In genomic region chrX:13768562-13768961, ce11 we compare ENCODE assay signal across 4 worm cellular contexts.
A peak's percentile ranks its signal among the peaks of the same experiment; 100 is the strongest.
TF ChIP-seq lines count a peak whose summit lies in the region.

No protein-coding gene starts in this region.

TF ChIP-seq in whole organism, L1 larva, 84 proteins besides CTCF, POLR2A, EP300 and RAD21 (continued from another document):
- TF ChIP-seq fkh-8 (tag; optimal IDR thresholded peaks at IDR 0.05; lab: Kevin White, UChicago) (peak; percentile 81), jun-1 (tag; optimal IDR thresholded peaks at IDR 0.05; lab: Kevin White, UChicago) (no peak), lin-13 (GFP tag; optimal IDR thresholded peaks at IDR 0.05; lab: Kevin White, UChicago) (peak; percentile 0), isw-1 (GFP tag; IDR thresholded peaks at IDR 0.05; lab: Robert Waterston, UW) (peak; percentile 19; the same call in 1 of the 2 replicates), rnt-1 (tag; optimal IDR thresholded peaks at IDR 0.05; lab: Kevin White, UChicago) (peak; percentile 18), fkh-10 (GFP tag; optimal IDR thresholded peaks at IDR 0.05; lab: Kevin White, UChicago) (peak; percentile 88), ceh-8 (GFP tag; optimal IDR thresholded peaks at IDR 0.05; lab: Kevin White, UChicago) (peak; percentile 12), pag-3 (tag; optimal IDR thresholded peaks at IDR 0.05; lab: Kevin White, UChicago; ENCODE audit: borderline replicate concordance, insufficient read depth) (no peak), tlp-1 (tag; optimal IDR thresholded peaks at IDR 0.05; lab: Kevin White, UChicago) (no peak), ces-1 (GFP tag; optimal IDR thresholded peaks at IDR 0.05; lab: Kevin White, UChicago) (peak; percentile 8), mdl-1 (tag; optimal IDR thresholded peaks at IDR 0.05; lab: Kevin White, UChicago) (peak in 1 of 2 experiments; percentile 0), fos-1 (tag; optimal IDR thresholded peaks at IDR 0.05; lab: Kevin White, UChicago) (peak; percentile 7), lin-14 (GFP tag; optimal IDR thresholded peaks at IDR 0.05; lab: Kevin White, UChicago) (peak; percentile 93), blmp-1 (tag; optimal IDR thresholded peaks at IDR 0.05; lab: Kevin White, UChicago) (peak; percentile 3), ztf-4 (tag; optimal IDR thresholded peaks at IDR 0.05; lab: Kevin White, UChicago) (peak; percentile 39), lsy-2 (tag; optimal IDR thresholded peaks at IDR 0.05; lab: Kevin White, UChicago) (peak; percentile 14 to 61), tbx-2 (tag; optimal IDR thresholded peaks at IDR 0.05; lab: Kevin White, UChicago) (peak; percentile 64), nhr-47 (tag; optimal IDR thresholded peaks at IDR 0.05; lab: Kevin White, UChicago) (peak; percentile 50), zag-1 (tag; optimal IDR thresholded peaks at IDR 0.05; lab: Kevin White, UChicago) (peak; percentile 63), snu-23 (GFP tag; optimal IDR thresholded peaks at IDR 0.05; lab: Kevin White, UChicago) (peak; percentile 16), vab-15 (tag; optimal IDR thresholded peaks at IDR 0.05; lab: Kevin White, UChicago) (no peak), efl-1 (optimal IDR thresholded peaks at IDR 0.05; lab: Kevin White, UChicago) (peak; percentile 7 to 21), efl-1 (GFP tag; optimal IDR thresholded peaks at IDR 0.05 in 1 of 2; lab: Kevin White, UChicago) (no peak), nhr-76 (tag; optimal IDR thresholded peaks at IDR 0.05; lab: Kevin White, UChicago) (no peak), egl-27 (tag; optimal IDR thresholded peaks at IDR 0.05; lab: Kevin White, UChicago) (peak in 1 of 2 experiments; percentile 4), elt-3 (tag; optimal IDR thresholded peaks at IDR 0.05; lab: Kevin White, UChicago) (no peak), nhr-20 (tag; optimal IDR thresholded peaks at IDR 0.05; lab: Kevin White, UChicago) (peak; percentile 21), lin-35 (GFP tag; optimal IDR thresholded peaks at IDR 0.05; lab: Kevin White, UChicago) (no peak), F16B12.6 (tag; optimal IDR thresholded peaks at IDR 0.05; lab: Kevin White, UChicago) (no peak)
TF ChIP-seq in whole organism, L1 larva: peak in this region for 28.

TF ChIP-seq in whole organism, L2 larva, 48 proteins besides CTCF, POLR2A, EP300 and RAD21 (continued from another document):
- TF ChIP-seq zag-1 (tag; optimal IDR thresholded peaks at IDR 0.05; lab: Kevin White, UChicago) (peak; percentile 80), nhr-23 (tag; optimal IDR thresholded peaks at IDR 0.05; lab: Kevin White, UChicago) (no peak), lin-13 (GFP tag; optimal IDR thresholded peaks at IDR 0.05; lab: Kevin White, UChicago) (peak; percentile 36), ama-1 (optimal IDR thresholded peaks at IDR 0.05; lab: Kevin White, UChicago) (peak; percentile 27), ztf-1 (GFP tag; conservative IDR thresholded peaks at IDR 0.05; lab: Robert Waterston, UW) (no peak), ceh-82 (tag; optimal IDR thresholded peaks at IDR 0.05; lab: Kevin White, UChicago) (no peak), F13H6.1 (tag; optimal IDR thresholded peaks at IDR 0.05; lab: Kevin White, UChicago) (peak; percentile 48), nhr-77 (tag; optimal IDR thresholded peaks at IDR 0.05; lab: Kevin White, UChicago) (no peak), sem-4 (tag; optimal IDR thresholded peaks at IDR 0.05; lab: Kevin White, UChicago) (peak; percentile 14), blmp-1 (tag; optimal IDR thresholded peaks at IDR 0.05; lab: Kevin White, UChicago; ENCODE audit: insufficient read depth) (no peak), nhr-12 (tag; optimal IDR thresholded peaks at IDR 0.05; lab: Kevin White, UChicago) (no peak), mab-5 (tag; optimal IDR thresholded peaks at IDR 0.05; lab: Kevin White, UChicago) (no peak), nhr-237 (tag; optimal IDR thresholded peaks at IDR 0.05; lab: Kevin White, UChicago) (no peak), peb-1 (tag; optimal IDR thresholded peaks at IDR 0.05; lab: Kevin White, UChicago) (no peak), ceh-16 (tag; optimal IDR thresholded peaks at IDR 0.05; lab: Kevin White, UChicago) (no peak), dmd-4 (tag; optimal IDR thresholded peaks at IDR 0.05; lab: Kevin White, UChicago) (no peak), crh-2 (tag; optimal IDR thresholded peaks at IDR 0.05; lab: Kevin White, UChicago) (peak; percentile 84), nhr-6 (tag; optimal IDR thresholded peaks at IDR 0.05; lab: Kevin White, UChicago) (peak; percentile 54), unc-39 (tag; optimal IDR thresholded peaks at IDR 0.05; lab: Kevin White, UChicago) (no peak), fos-1 (tag; optimal IDR thresholded peaks at IDR 0.05; lab: Kevin White, UChicago) (no peak), nhr-129 (tag; optimal IDR thresholded peaks at IDR 0.05; lab: Kevin White, UChicago) (peak; percentile 35), skn-1 (tag; optimal IDR thresholded peaks at IDR 0.05; lab: Kevin White, UChicago) (no peak), nhr-11 (tag; optimal IDR thresholded peaks at IDR 0.05; lab: Kevin White, UChicago) (no peak), alr-1 (tag; optimal IDR thresholded peaks at IDR 0.05; lab: Kevin White, UChicago) (no peak), egl-27 (tag; optimal IDR thresholded peaks at IDR 0.05; lab: Kevin White, UChicago) (peak; percentile 71), ztf-4 (tag; optimal IDR thresholded peaks at IDR 0.05; lab: Kevin White, UChicago) (peak; percentile 47), unc-55 (GFP tag; optimal IDR thresholded peaks at IDR 0.05; lab: Kevin White, UChicago) (peak; percentile 95), ztf-11 (tag; optimal IDR thresholded peaks at IDR 0.05; lab: Kevin White, UChicago) (no peak), snpc-4 (tag; optimal IDR thresholded peaks at IDR 0.05; lab: Kevin White, UChicago) (no peak), elt-3 (tag; optimal IDR thresholded peaks at IDR 0.05; lab: Kevin White, UChicago) (no peak), sma-9 (GFP tag; optimal IDR thresholded peaks at IDR 0.05; lab: Kevin White, UChicago) (peak; percentile 80), sma-9 (tag; optimal IDR thresholded peaks at IDR 0.05; lab: Kevin White, UChicago) (no peak), elt-1 (tag; optimal IDR thresholded peaks at IDR 0.05; lab: Kevin White, UChicago) (no peak), mdl-1 (tag; optimal IDR thresholded peaks at IDR 0.05; lab: Kevin White, UChicago) (peak in 1 of 2 experiments; percentile 42), gmeb-1 (tag; optimal IDR thresholded peaks at IDR 0.05; lab: Kevin White, UChicago) (no peak)

TF ChIP-seq in whole organism, L3 larva, 47 proteins besides CTCF, POLR2A, EP300 and RAD21 (continued from another document):
- no peak for TF ChIP-seq snpc-4 (tag; optimal IDR thresholded peaks at IDR 0.05; lab: Kevin White, UChicago)
- TF ChIP-seq ztf-4 (tag; optimal IDR thresholded peaks at IDR 0.05; lab: Kevin White, UChicago), result no peak
- no peak for TF ChIP-seq skn-1 (tag; optimal IDR thresholded peaks at IDR 0.05; lab: Kevin White, UChicago)
- no peak for TF ChIP-seq hmg-11 (tag; optimal IDR thresholded peaks at IDR 0.05; lab: Kevin White, UChicago)
- no peak for TF ChIP-seq nhr-77 (tag; optimal IDR thresholded peaks at IDR 0.05; lab: Kevin White, UChicago)
- no peak for TF ChIP-seq mdl-1 (tag; optimal IDR thresholded peaks at IDR 0.05; lab: Kevin White, UChicago)
- TF ChIP-seq nhr-28 (tag; optimal IDR thresholded peaks at IDR 0.05; lab: Kevin White, UChicago), result no peak
- TF ChIP-seq tbx-2 (tag; optimal IDR thresholded peaks at IDR 0.05; lab: Kevin White, UChicago), result peak; percentile 49

TF ChIP-seq in whole organism, L4 larva, 104 proteins besides CTCF, POLR2A, EP300 and RAD21 (continued from another document and continues in another):
- TF ChIP-seq unc-130 (GFP tag; optimal IDR thresholded peaks at IDR 0.05; lab: Kevin White, UChicago) (no peak), lin-1 (GFP tag; IDR thresholded peaks at IDR 0.05; lab: Robert Waterston, UW) (no peak), ZK546.5 (tag; optimal IDR thresholded peaks at IDR 0.05; lab: Kevin White, UChicago) (no peak), R02D3.7 (tag; optimal IDR thresholded peaks at IDR 0.05; lab: Kevin White, UChicago) (no peak), gei-8 (GFP tag; optimal IDR thresholded peaks at IDR 0.05; lab: Kevin White, UChicago) (no peak), nhr-11 (tag; optimal IDR thresholded peaks at IDR 0.05; lab: Kevin White, UChicago) (no peak), nhr-25 (tag; optimal IDR thresholded peaks at IDR 0.05; lab: Kevin White, UChicago; ENCODE audit: borderline replicate concordance, insufficient read depth) (no peak), Y105C5A.15 (GFP tag; IDR thresholded peaks at IDR 0.05; lab: Robert Waterston, UW) (no peak), Y5F2A.4 (GFP tag; optimal IDR thresholded peaks at IDR 0.05; lab: Kevin White, UChicago) (no peak), jun-1 (tag; optimal IDR thresholded peaks at IDR 0.05; lab: Kevin White, UChicago) (no peak), mep-1 (tag; optimal IDR thresholded peaks at IDR 0.05; lab: Kevin White, UChicago) (peak; percentile 47), nhr-42 (GFP tag; IDR thresholded peaks at IDR 0.05; lab: Robert Waterston, UW) (no peak), zag-1 (tag; optimal IDR thresholded peaks at IDR 0.05; lab: Kevin White, UChicago) (no peak), hmg-1.1 (GFP tag; IDR thresholded peaks at IDR 0.05; lab: Robert Waterston, UW) (0 out of 2 replicates have a peak, but pooled peaks have one; percentile 34), snpc-4 (tag; optimal IDR thresholded peaks at IDR 0.05; lab: Kevin White, UChicago) (no peak), unc-39 (tag; optimal IDR thresholded peaks at IDR 0.05; lab: Kevin White, UChicago) (no peak), sdz-12 (GFP tag; optimal IDR thresholded peaks at IDR 0.05; lab: Kevin White, UChicago) (no peak), lir-3 (tag; optimal IDR thresholded peaks at IDR 0.05; lab: Kevin White, UChicago) (no peak), hif-1 (tag; optimal IDR thresholded peaks at IDR 0.05; lab: Kevin White, UChicago) (no peak), dmd-6 (GFP tag; IDR thresholded peaks at IDR 0.05; lab: Robert Waterston, UW) (peak; percentile 44), D1046.2 (GFP tag; IDR thresholded peaks at IDR 0.05; lab: Robert Waterston, UW) (no peak), egl-43 (GFP tag; IDR thresholded peaks at IDR 0.05; lab: Robert Waterston, UW) (no peak), ctbp-1 (GFP tag; IDR thresholded peaks at IDR 0.05; lab: Robert Waterston, UW) (peak; percentile 56), rbr-2 (tag; optimal IDR thresholded peaks at IDR 0.05; lab: Kevin White, UChicago) (peak; percentile 18), zip-11 (GFP tag; IDR thresholded peaks at IDR 0.05; lab: Robert Waterston, UW) (no peak), vab-7 (GFP tag; IDR thresholded peaks at IDR 0.05; lab: Robert Waterston, UW) (no peak), ceh-20 (GFP tag; IDR thresholded peaks at IDR 0.05; lab: Robert Waterston, UW) (no peak), lsy-2 (tag; optimal IDR thresholded peaks at IDR 0.05; lab: Kevin White, UChicago) (peak; percentile 32 to 64), mxl-3 (GFP tag; optimal IDR thresholded peaks at IDR 0.05; lab: Kevin White, UChicago) (peak; percentile 7), ama-1 (optimal IDR thresholded peaks at IDR 0.05; lab: Kevin White, UChicago) (peak; percentile 16), hlh-11 (tag; optimal IDR thresholded peaks at IDR 0.05; lab: Kevin White, UChicago) (peak; percentile 22), mxl-2 (GFP tag; conservative IDR thresholded peaks at IDR 0.05; lab: Robert Waterston, UW) (no peak), aly-2 (tag; optimal IDR thresholded peaks at IDR 0.05; lab: Kevin White, UChicago) (no peak), T20F7.1 (GFP tag; optimal IDR thresholded peaks at IDR 0.05; lab: Kevin White, UChicago) (no peak), ceh-28 (tag; optimal IDR thresholded peaks at IDR 0.05; lab: Kevin White, UChicago) (no peak), dve-1 (tag; optimal IDR thresholded peaks at IDR 0.05; lab: Kevin White, UChicago; ENCODE audit: insufficient read depth) (no peak), egl-27 (tag; optimal IDR thresholded peaks at IDR 0.05; lab: Kevin White, UChicago) (no peak), dmd-9 (GFP tag; IDR thresholded peaks at IDR 0.05; lab: Robert Waterston, UW) (no peak), nhr-6 (tag; optimal IDR thresholded peaks at IDR 0.05; lab: Kevin White, UChicago) (no peak), mes-2 (tag; optimal IDR thresholded peaks at IDR 0.05; lab: Kevin White, UChicago; ENCODE audit: poor library complexity, severe bottlenecking) (no peak), hlh-30 (tag; optimal IDR thresholded peaks at IDR 0.05; lab: Kevin White, UChicago; ENCODE audit: insufficient read depth) (peak; percentile 36), nhr-102 (tag; optimal IDR thresholded peaks at IDR 0.05; lab: Kevin White, UChicago) (no peak), saeg-2 (GFP tag; IDR thresholded peaks at IDR 0.05; lab: Robert Waterston, UW) (no peak), lin-29 (GFP tag; IDR thresholded peaks at IDR 0.05; lab: Robert Waterston, UW) (no peak), lim-7 (GFP tag; IDR thresholded peaks at IDR 0.05; lab: Robert Waterston, UW) (no peak), unc-62 (GFP tag; optimal IDR thresholded peaks at IDR 0.05 in 1 of 2; lab: Kevin White, UChicago) (peak in 1 of 2 experiments; percentile 50), unc-62 (tag; optimal IDR thresholded peaks at IDR 0.05; lab: Kevin White, UChicago) (no peak), nhr-76 (tag; optimal IDR thresholded peaks at IDR 0.05; lab: Kevin White, UChicago) (no peak), mdl-1 (tag; optimal IDR thresholded peaks at IDR 0.05; lab: Kevin White, UChicago) (peak in 1 of 2 experiments; percentile 45), tra-1 (GFP tag; IDR thresholded peaks at IDR 0.05; lab: Robert Waterston, UW) (0 out of 2 replicates have a peak, but pooled peaks have one; percentile 37), ceh-62 (tag; optimal IDR thresholded peaks at IDR 0.05; lab: Kevin White, UChicago) (no peak), ces-1 (GFP tag; optimal IDR thresholded peaks at IDR 0.05; lab: Kevin White, UChicago) (peak; percentile 49), nhr-77 (tag; optimal IDR thresholded peaks at IDR 0.05; lab: Kevin White, UChicago) (no peak), daf-8 (GFP tag; IDR thresholded peaks at IDR 0.05; lab: Robert Waterston, UW) (no peak), ZK337.2 (GFP tag; IDR thresholded peaks at IDR 0.05; lab: Robert Waterston, UW) (no peak), ztf-7 (tag; optimal IDR thresholded peaks at IDR 0.05; lab: Kevin White, UChicago) (no peak), aha-1 (tag; lab: Kevin White, UChicago) (no peak), mdt-29 (GFP tag; IDR thresholded peaks at IDR 0.05; lab: Robert Waterston, UW) (no peak), lin-39 (tag; optimal IDR thresholded peaks at IDR 0.05; lab: Kevin White, UChicago) (peak; percentile 35), nhr-41 (GFP tag; IDR thresholded peaks at IDR 0.05; lab: Robert Waterston, UW) (no peak), F44E2.7 (GFP tag; IDR thresholded peaks at IDR 0.05; lab: Robert Waterston, UW) (no peak), fkh-10 (GFP tag; optimal IDR thresholded peaks at IDR 0.05; lab: Kevin White, UChicago) (peak; percentile 96), pqm-1 (tag; optimal IDR thresholded peaks at IDR 0.05; lab: Kevin White, UChicago) (no peak), nhr-111 (GFP tag; optimal IDR thresholded peaks at IDR 0.05; lab: Kevin White, UChicago) (no peak), zfp-2 (tag; optimal IDR thresholded peaks at IDR 0.05; lab: Kevin White, UChicago) (no peak), daf-12 (tag; optimal IDR thresholded peaks at IDR 0.05; lab: Kevin White, UChicago) (no peak), skn-1 (tag; optimal IDR thresholded peaks at IDR 0.05; lab: Kevin White, UChicago) (no peak), F26F4.8 (GFP tag; conservative IDR thresholded peaks at IDR 0.05; lab: Robert Waterston, UW) (no peak), cey-2 (tag; optimal IDR thresholded peaks at IDR 0.05; lab: Kevin White, UChicago; ENCODE audit: borderline replicate concordance, insufficient read depth) (no peak), spr-3 (GFP tag; optimal IDR thresholded peaks at IDR 0.05; lab: Kevin White, UChicago) (no peak), dpl-1 (GFP tag; optimal IDR thresholded peaks at IDR 0.05; lab: Kevin White, UChicago) (no peak), daf-16 (GFP tag; optimal IDR thresholded peaks at IDR 0.05; lab: Kevin White, UChicago) (no peak), daf-16 (tag; optimal IDR thresholded peaks at IDR 0.05; lab: Kevin White, UChicago) (peak; percentile 6)
